Worm (Caenorhabditis elegans): ENCODE data around the gene srw-139.

The srw-139 gene

DNA sequence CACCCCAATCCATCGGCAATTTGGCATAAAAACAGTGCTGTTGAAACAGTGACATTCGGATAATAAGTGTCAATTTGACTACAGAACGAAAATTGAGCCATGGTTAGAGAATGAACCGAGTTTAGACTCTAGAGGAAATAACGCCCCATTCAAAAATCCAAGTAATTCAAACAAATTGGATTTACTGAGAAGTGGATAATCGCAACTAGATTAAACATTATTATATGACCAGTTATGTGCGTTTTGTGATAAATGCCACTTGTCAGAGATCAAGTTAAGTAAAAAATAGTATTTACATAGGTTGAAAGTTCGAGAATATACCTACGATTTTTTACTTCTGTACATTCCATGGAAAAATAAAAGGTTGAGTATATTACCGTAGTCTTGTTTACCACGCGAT is at the start of gene srw-139:
TSS of gene srw-139 (minus strand) at position 101 of the 400 bp plus-strand sequence.
- TF ChIP-seq klf-2 (GFP tag; conservative IDR thresholded peaks at IDR 0.05), result no peak
- no peak for TF ChIP-seq cog-1 (tag; optimal IDR thresholded peaks at IDR 0.05)
- no peak for TF ChIP-seq med-1 (GFP tag; optimal IDR thresholded peaks at IDR 0.05; ENCODE audit: insufficient read depth)
- TF ChIP-seq ztf-29 (GFP tag; IDR thresholded peaks at IDR 0.05), result no peak
- no peak for TF ChIP-seq ztf-23 (GFP tag; IDR thresholded peaks at IDR 0.05)
- TF ChIP-seq flt-1 (GFP tag; IDR thresholded peaks at IDR 0.05), result no peak

DNA sequence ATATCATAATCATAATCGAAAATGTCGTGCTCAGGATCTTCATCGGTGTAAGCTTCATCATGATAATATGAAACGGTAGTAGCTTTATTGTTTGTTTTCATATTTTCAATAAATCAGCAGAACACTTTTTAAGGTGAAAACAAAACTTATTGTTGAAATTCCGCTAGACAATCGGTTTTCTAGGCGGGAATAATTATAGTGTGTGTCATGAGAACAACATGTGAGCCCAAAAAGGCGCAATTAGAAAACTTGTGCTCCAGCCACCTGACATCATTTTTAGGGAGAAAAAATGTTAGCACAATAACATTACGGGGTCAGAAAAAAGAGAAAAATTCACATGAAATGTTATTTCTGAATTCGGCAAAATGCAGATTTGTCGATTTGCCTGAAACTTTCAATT is 49.0 kb upstream of the srw-139 start, which contains the start of gene srw-8:
TSS of gene srw-8 (minus strand) at position 101 of the 400 bp plus-strand sequence.
- TF ChIP-seq cog-1 (tag; optimal IDR thresholded peaks at IDR 0.05) (no peak), ref-1 (GFP tag; conservative IDR thresholded peaks at IDR 0.05) (no peak)

DNA sequence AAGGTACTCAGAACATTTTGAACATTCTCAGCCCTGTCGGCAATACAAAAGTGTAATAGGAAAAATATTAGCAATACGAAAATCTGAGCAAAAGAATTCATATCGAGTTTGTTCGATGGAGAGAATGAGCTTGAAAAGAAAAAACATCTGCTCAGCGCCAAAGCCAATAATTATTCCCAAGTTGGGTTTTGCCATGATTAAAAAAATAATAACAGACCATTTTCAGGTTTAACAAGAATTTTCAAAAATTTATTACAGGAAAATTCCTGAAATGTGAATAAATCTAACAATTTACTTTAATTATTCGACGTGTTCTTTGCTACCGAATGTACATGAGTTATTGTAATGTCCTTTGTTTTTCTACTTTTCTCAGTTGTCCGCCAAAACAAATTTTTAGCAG is 47.1 kb upstream of the srw-139 start, which contains the start of gene irld-38:
TSS of gene irld-38 (minus strand) at position 101 of the 400 bp plus-strand sequence.
- TF ChIP-seq klf-2 (GFP tag; conservative IDR thresholded peaks at IDR 0.05) (no peak), T22C8.4 (GFP tag; IDR thresholded peaks at IDR 0.05) (no peak), flt-1 (GFP tag; IDR thresholded peaks at IDR 0.05) (no peak), cog-1 (tag; optimal IDR thresholded peaks at IDR 0.05) (no peak)

DNA sequence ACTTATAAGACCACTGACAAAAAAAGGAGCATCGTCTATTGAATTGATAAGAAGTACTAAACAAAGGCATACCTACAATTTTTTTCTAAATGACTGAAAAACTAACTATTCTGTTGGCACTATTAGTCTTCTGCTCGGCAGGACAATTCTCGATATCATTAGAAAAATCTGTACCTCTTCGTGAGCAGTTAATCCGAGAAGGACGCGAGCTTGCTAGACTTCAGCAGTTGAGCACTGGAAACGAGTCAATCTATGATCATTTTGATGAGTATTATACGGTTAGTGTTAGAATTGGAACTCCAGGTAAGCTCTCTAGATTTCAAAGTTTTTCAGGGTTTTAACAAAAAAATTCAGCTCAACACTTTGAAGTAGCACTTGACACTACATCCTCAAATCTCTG is 43.0 kb upstream of the srw-139 start, which contains the start of gene asp-7:
TSS of gene asp-7 (plus strand) at position 81 of the 400 bp plus-strand sequence.
- TF ChIP-seq flt-1 (GFP tag; IDR thresholded peaks at IDR 0.05), result no peak

DNA sequence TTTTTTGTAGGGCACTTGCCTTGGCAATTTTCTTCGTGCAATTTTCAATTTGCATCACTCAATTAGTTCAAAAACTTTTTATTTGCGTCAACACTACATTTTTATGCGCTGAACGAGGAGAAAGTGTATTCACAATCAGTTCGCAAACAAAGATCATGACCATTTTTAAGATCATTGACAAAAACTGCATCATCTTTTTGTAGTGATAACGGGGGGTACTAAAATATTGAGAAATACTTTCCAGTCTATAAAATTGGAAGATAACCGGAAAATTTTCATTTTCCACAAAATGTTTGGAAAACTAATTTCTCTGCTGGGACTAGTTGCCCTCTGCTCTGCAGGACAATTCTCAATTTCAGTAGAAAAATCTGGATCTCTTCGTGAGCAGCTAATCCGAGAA is 39.1 kb upstream of the srw-139 start, which contains the start of gene asp-8:
TSS of gene asp-8 (plus strand) at position 276 of the 400 bp plus-strand sequence.
- no peak for TF ChIP-seq T22C8.4 (GFP tag; IDR thresholded peaks at IDR 0.05)
- no peak for TF ChIP-seq cog-1 (tag; optimal IDR thresholded peaks at IDR 0.05)
- no peak for TF ChIP-seq med-1 (GFP tag; optimal IDR thresholded peaks at IDR 0.05; ENCODE audit: insufficient read depth)
- TF ChIP-seq flt-1 (GFP tag; IDR thresholded peaks at IDR 0.05), result no peak
- TF ChIP-seq ztf-23 (GFP tag; IDR thresholded peaks at IDR 0.05), result no peak
- TF ChIP-seq ztf-29 (GFP tag; IDR thresholded peaks at IDR 0.05), result no peak
- no peak for TF ChIP-seq ref-1 (GFP tag; conservative IDR thresholded peaks at IDR 0.05)

DNA sequence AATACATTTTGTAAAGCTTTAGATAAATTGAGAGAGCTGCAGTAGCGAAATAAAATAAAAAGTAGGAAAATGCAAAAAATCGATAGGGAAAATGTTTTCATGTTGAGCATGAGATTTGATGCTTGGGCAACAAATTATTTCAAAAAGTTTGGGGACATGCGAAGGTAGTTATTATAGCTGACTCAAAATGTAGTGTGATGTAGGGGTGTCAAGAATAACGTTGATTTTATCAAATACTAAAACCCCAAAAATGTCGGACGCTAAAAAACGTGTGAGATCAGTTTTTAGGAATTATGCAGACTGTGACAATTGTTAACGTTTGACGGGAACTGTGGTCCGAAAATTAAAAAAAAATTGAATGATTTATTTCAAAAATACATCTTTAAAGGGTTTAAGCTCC is 36.1 kb upstream of the srw-139 start, which contains the start of gene irld-12:
TSS of gene irld-12 (minus strand) at position 101 of the 400 bp plus-strand sequence.
- TF ChIP-seq cog-1 (tag; optimal IDR thresholded peaks at IDR 0.05), result no peak
- no peak for TF ChIP-seq ztf-23 (GFP tag; IDR thresholded peaks at IDR 0.05)

DNA sequence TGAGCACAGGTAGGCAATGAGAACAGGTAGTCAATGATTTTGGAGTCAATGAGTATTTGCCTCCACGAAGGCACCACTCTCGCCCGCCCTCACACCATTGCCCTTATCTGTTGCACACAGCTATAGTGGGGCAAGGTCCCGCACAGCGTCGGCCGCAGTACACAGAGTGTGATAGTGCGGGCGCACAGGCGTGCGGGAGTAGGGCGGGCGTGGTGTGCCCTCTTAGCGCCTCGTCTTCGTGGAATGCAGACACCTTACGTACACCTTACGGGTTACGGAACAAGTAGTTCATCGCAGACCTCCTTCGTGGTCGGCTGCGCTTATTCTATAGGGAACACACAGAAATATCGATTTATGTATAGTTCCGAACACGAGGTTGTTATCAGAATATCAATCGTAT is 32.7 kb upstream of the srw-139 start:
- TF ChIP-seq ztf-23 (GFP tag; IDR thresholded peaks at IDR 0.05), result no peak

DNA sequence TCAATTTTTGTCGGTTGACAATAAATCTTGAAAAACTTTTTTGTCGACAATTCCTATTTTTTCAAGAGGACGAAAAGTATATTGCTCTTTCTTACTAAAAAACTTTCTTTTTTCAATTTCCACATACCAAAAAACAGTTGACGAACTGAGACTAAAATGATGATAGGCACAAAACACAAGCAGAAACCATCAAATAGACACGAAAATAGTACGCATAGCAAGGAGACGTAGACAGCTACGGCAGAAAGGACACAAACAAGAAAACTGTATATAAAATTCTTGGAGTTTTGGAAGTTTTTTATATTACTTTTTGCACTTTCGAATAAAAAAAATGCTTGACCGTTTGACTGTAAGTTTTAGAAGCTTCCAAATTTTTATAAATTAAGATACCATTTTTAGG is 29.0 kb upstream of the srw-139 start, which contains the start of gene K12D9.1:
TSS of gene K12D9.1 (plus strand) at position 301 of the 400 bp plus-strand sequence.
- no peak for TF ChIP-seq cog-1 (tag; optimal IDR thresholded peaks at IDR 0.05)
- TF ChIP-seq med-1 (GFP tag; optimal IDR thresholded peaks at IDR 0.05; ENCODE audit: insufficient read depth), result no peak
- TF ChIP-seq ztf-23 (GFP tag; IDR thresholded peaks at IDR 0.05), result no peak
- no peak for TF ChIP-seq flt-1 (GFP tag; IDR thresholded peaks at IDR 0.05)
- no peak for TF ChIP-seq klf-2 (GFP tag; conservative IDR thresholded peaks at IDR 0.05)
- no peak for TF ChIP-seq tab-1 (GFP tag; IDR thresholded peaks at IDR 0.05)
- TF ChIP-seq T22C8.4 (GFP tag; IDR thresholded peaks at IDR 0.05), result no peak
- no peak for TF ChIP-seq ref-1 (GFP tag; conservative IDR thresholded peaks at IDR 0.05)
- TF ChIP-seq ztf-29 (GFP tag; IDR thresholded peaks at IDR 0.05), result no peak

DNA sequence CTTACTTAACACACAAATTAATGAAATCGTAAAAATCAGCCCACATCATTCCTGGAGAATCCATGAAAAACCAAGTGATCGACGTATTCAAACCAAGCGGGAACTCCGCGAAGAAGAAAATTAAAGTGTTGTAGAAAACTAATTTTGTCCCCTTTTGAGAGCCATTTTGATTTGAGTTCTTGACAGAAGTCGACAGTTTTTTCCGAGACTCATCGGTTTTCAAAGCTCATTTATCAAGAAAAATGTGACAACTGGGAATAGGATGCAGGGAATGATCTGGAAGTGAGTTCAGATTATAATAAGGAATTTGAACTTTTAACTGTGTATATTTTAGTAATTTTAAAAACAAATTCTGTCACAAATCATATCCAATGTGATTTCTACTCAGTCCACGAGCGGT is 26.2 kb upstream of the srw-139 start, which contains the start of gene srw-135:
TSS of gene srw-135 (minus strand) at position 101 of the 400 bp plus-strand sequence.
- TF ChIP-seq tab-1 (GFP tag; IDR thresholded peaks at IDR 0.05) (no peak), ztf-29 (GFP tag; IDR thresholded peaks at IDR 0.05) (no peak), flt-1 (GFP tag; IDR thresholded peaks at IDR 0.05) (no peak), T22C8.4 (GFP tag; IDR thresholded peaks at IDR 0.05) (no peak), ref-1 (GFP tag; conservative IDR thresholded peaks at IDR 0.05) (no peak), cog-1 (tag; optimal IDR thresholded peaks at IDR 0.05) (no peak), ztf-23 (GFP tag; IDR thresholded peaks at IDR 0.05) (no peak), med-1 (GFP tag; optimal IDR thresholded peaks at IDR 0.05; ENCODE audit: insufficient read depth) (no peak), klf-2 (GFP tag; conservative IDR thresholded peaks at IDR 0.05) (no peak)

DNA sequence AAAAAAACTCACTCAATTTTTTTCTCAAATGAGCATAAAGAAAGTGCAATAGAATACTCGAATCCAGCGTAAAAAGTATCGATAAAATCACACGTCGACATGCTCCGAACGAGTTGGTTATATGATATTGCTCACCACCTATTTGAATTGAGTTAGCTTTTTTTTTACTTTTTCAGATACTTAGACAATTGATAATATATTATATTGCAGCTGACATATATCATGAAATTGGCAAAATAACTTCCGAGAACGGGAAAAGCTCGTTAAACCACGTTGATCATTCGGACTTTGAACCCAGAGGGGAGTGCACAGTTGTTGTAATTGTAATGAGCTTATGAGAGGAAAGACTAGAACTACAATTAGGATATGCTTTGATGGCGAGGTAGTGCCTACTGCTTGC is 25.3 kb upstream of the srw-139 start, which contains the start of gene srw-136:
TSS of gene srw-136 (minus strand) at position 101 of the 400 bp plus-strand sequence.
- TF ChIP-seq tab-1 (GFP tag; IDR thresholded peaks at IDR 0.05) (no peak), ztf-29 (GFP tag; IDR thresholded peaks at IDR 0.05) (no peak), med-1 (GFP tag; optimal IDR thresholded peaks at IDR 0.05; ENCODE audit: insufficient read depth) (no peak), klf-2 (GFP tag; conservative IDR thresholded peaks at IDR 0.05) (no peak), ref-1 (GFP tag; conservative IDR thresholded peaks at IDR 0.05) (no peak)

DNA sequence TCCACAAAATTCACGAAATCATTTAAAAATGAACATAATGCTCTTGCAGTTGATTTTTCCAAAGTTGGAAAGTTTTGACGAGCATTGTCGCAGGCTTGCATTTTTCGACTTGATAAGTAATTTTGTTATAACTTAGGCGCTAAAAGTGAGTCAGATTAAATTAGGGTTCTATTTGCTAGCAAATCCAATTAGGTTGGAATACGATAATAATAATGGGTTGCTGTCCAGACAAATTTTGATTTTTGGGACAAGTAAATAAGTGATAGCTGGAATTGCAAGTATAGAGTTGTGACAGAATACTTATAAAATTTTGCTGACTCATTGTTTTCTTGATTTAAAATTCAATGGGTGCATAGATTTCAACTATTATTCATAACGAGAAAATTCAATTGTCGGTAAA is 20.8 kb upstream of the srw-139 start, which contains the start of gene srw-112:
TSS of gene srw-112 (minus strand) at position 101 of the 400 bp plus-strand sequence.
- no peak for TF ChIP-seq flt-1 (GFP tag; IDR thresholded peaks at IDR 0.05)
- no peak for TF ChIP-seq ref-1 (GFP tag; conservative IDR thresholded peaks at IDR 0.05)
- TF ChIP-seq T22C8.4 (GFP tag; IDR thresholded peaks at IDR 0.05), result no peak
- TF ChIP-seq med-1 (GFP tag; optimal IDR thresholded peaks at IDR 0.05; ENCODE audit: insufficient read depth), result no peak
- no peak for TF ChIP-seq cog-1 (tag; optimal IDR thresholded peaks at IDR 0.05)
- TF ChIP-seq klf-2 (GFP tag; conservative IDR thresholded peaks at IDR 0.05), result no peak
- no peak for TF ChIP-seq ztf-29 (GFP tag; IDR thresholded peaks at IDR 0.05)
- no peak for TF ChIP-seq tab-1 (GFP tag; IDR thresholded peaks at IDR 0.05)
- TF ChIP-seq ztf-23 (GFP tag; IDR thresholded peaks at IDR 0.05), result no peak

Measured in whole organism, midembryonic.